Fruit fly (Drosophila melanogaster) whole organism, prepupa: ENCODE results near the gene Cnep1r2.

Experiments
- Blimp-1 ChIP-seq: fragments of 200-800 bp; sonication (Bioruptor generic); optimal IDR thresholded peaks from 3 replicates; lab custom pipeline; 2017; ENCODE audit warnings: missing biosample characterization, missing genetic modification characterization, mild to moderate bottlenecking, moderate library complexity, missing genetic modification reagents
- CG6854 ChIP-seq: fragments of 200-800 bp; sonication (Bioruptor generic); optimal IDR thresholded peaks from 2 replicates; lab custom pipeline; 2017; ENCODE audit warnings: missing biosample characterization, mild to moderate bottlenecking, missing genetic modification characterization
- CG8319 ChIP-seq: fragments of 200-800 bp; sonication (Bioruptor generic); optimal IDR thresholded peaks from 3 replicates; lab custom pipeline; 2016; ENCODE audit warnings: missing biosample characterization, missing genetic modification characterization
- Sox15 ChIP-seq: fragments of 200-800 bp; sonication (Bioruptor generic); optimal IDR thresholded peaks from 3 replicates; lab custom pipeline; 2016; ENCODE audit warnings: missing biosample characterization, missing genetic modification characterization

DNA sequence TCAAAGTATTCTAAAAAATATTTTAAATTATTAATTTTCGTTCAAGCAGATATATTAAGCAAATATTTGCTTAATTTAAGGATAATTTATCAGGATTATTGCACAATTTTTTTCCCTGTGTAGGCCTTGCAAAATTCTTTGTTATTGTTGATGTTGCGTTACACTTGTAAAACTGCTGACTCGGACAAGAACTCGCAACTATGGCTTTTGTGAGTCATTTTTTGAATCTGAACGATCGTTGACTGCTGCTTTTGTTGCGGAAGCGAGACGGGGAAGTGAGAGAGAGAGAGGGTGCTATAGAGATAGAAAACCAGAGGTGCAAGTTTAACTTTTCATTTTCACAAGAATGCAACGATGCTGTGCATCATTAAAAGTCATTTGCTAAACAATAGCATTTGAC lies 14.5 kb downstream of the Cnep1r2 start:
- no peak for TF ChIP-seq CG8319 (GFP tag; lab: Kevin White, UChicago)
- TF ChIP-seq CG6854 (GFP tag; lab: Kevin White, UChicago) = no peak
- no peak for TF ChIP-seq Sox15 (GFP tag; lab: Kevin White, UChicago)
- TF ChIP-seq Blimp-1 (GFP tag; lab: Kevin White, UChicago) = no peak
